Fruit fly (Drosophila melanogaster) whole organism, embryonic: ENCODE data around the gene ArfGAP1.
A peak's percentile ranks its signal among the peaks of the same experiment; 100 is the strongest.

Source experiments
- Atf6 ChIP-seq: fragments of 200-800 bp; sonication (Bioruptor generic); IDR thresholded peaks from 2 replicates; pipeline ENCODE4 v1.3.6; 2022; ENCODE audit warnings: missing biosample characterization, missing genetic modification characterization
- BEAF-32 ChIP-seq: fragments of 200-800 bp; sonication (Bioruptor generic); optimal IDR thresholded peaks from 3 replicates; lab custom pipeline; 2017; ENCODE audit warnings: missing biosample characterization, missing genetic modification characterization, mild to moderate bottlenecking, moderate library complexity, missing genetic modification reagents
- CG10321 ChIP-seq: fragments of 200-800 bp; sonication (Bioruptor generic); IDR thresholded peaks from 2 replicates; pipeline ENCODE4 v1.3.6; 2022; ENCODE audit warnings: missing biosample characterization, missing genetic modification characterization
- CG10431 ChIP-seq: fragments of 200-800 bp; sonication (Bioruptor generic); optimal IDR thresholded peaks from 3 replicates; lab custom pipeline; 2018; ENCODE audit warnings: missing biosample characterization, mild to moderate bottlenecking, missing genetic modification characterization
- CG11504 ChIP-seq: fragments of 200-800 bp; sonication (Bioruptor generic); optimal IDR thresholded peaks from 3 replicates; lab custom pipeline; 2019; ENCODE audit warnings: missing biosample characterization, mild to moderate bottlenecking, missing genetic modification characterization, moderate library complexity
- CG12942 ChIP-seq: fragments of 200-800 bp; sonication (Bioruptor generic); optimal IDR thresholded peaks from 3 replicates; lab custom pipeline; 2016; ENCODE audit warnings: missing biosample characterization, missing genetic modification characterization
- CG14014 ChIP-seq: fragments of 200-800 bp; sonication (Bioruptor generic); IDR thresholded peaks from 2 replicates; pipeline ENCODE4 v1.3.6; 2022; ENCODE audit warnings: missing biosample characterization, missing genetic modification characterization
- CG15696 ChIP-seq: fragments of 200-800 bp; sonication (Bioruptor generic); optimal IDR thresholded peaks from 2 replicates; lab custom pipeline; 2019; ENCODE audit warnings: missing biosample characterization, mild to moderate bottlenecking, missing genetic modification characterization, moderate library complexity
- CG18011 ChIP-seq: fragments of 200-800 bp; sonication (Bioruptor generic); optimal IDR thresholded peaks from 2 replicates; lab custom pipeline; 2017; ENCODE audit warnings: missing biosample characterization, missing genetic modification characterization, mild to moderate bottlenecking, moderate library complexity, missing genotype
- CG2129 ChIP-seq: fragments of 200-800 bp; sonication (Bioruptor generic); IDR thresholded peaks from 2 replicates; pipeline ENCODE4 v1.3.6; 2022; ENCODE audit warnings: missing biosample characterization, missing genetic modification characterization; ENCODE audit not compliant: partially characterized antibody
- CG30403 ChIP-seq: fragments of 200-800 bp; sonication (Bioruptor generic); optimal IDR thresholded peaks from 3 replicates; lab custom pipeline; 2016; ENCODE audit warnings: missing biosample characterization, missing genetic modification characterization
- CG3163 ChIP-seq: fragments of 200-800 bp; sonication (Bioruptor generic); optimal IDR thresholded peaks from 3 replicates; lab custom pipeline; 2016; ENCODE audit warnings: missing biosample characterization, missing genetic modification characterization
- CG32767 ChIP-seq: fragments of 200-800 bp; sonication (Bioruptor generic); IDR thresholded peaks from 2 replicates; pipeline ENCODE4 v1.3.6; 2022; ENCODE audit warnings: missing biosample characterization, missing genetic modification characterization
- CG3847 ChIP-seq: fragments of 200-800 bp; sonication (Bioruptor generic); IDR thresholded peaks from 2 replicates; pipeline ENCODE4 v1.3.6; 2022; ENCODE audit warnings: missing biosample characterization, missing genetic modification characterization
- CG5245 ChIP-seq: fragments of 200-800 bp; sonication (Bioruptor generic); optimal IDR thresholded peaks from 3 replicates; lab custom pipeline; 2016; ENCODE audit warnings: missing biosample characterization, missing genetic modification characterization
- CG5953 ChIP-seq: fragments of 200-800 bp; sonication (Bioruptor generic); IDR thresholded peaks from 2 replicates; pipeline ENCODE4 v1.3.6; 2022; ENCODE audit warnings: missing biosample characterization, missing genetic modification characterization
- CG6813 ChIP-seq: fragments of 200-800 bp; sonication (Bioruptor generic); optimal IDR thresholded peaks from 2 replicates; lab custom pipeline; 2017; ENCODE audit warnings: missing biosample characterization, missing genetic modification characterization, mild to moderate bottlenecking, moderate library complexity, missing genetic modification reagents
- CG7271 ChIP-seq: fragments of 200-800 bp; sonication (Bioruptor generic); optimal IDR thresholded peaks from 2 replicates; lab custom pipeline; 2018; ENCODE audit warnings: missing biosample characterization, mild to moderate bottlenecking, missing genetic modification characterization, moderate library complexity
- CG8359 ChIP-seq: fragments of 200-800 bp; sonication (Bioruptor generic); optimal IDR thresholded peaks from 2 replicates; lab custom pipeline; 2017; ENCODE audit warnings: missing biosample characterization, mild to moderate bottlenecking, missing genetic modification characterization, borderline replicate concordance
- CG8765 ChIP-seq: fragments of 200-800 bp; sonication (Bioruptor generic); IDR thresholded peaks from 2 replicates; pipeline ENCODE4 v1.3.6; 2022; ENCODE audit warnings: missing biosample characterization, missing genetic modification characterization
- CTCF ChIP-seq: fragments of 200-800 bp; sonication (Bioruptor generic); optimal IDR thresholded peaks from 2 replicates; lab custom pipeline; 2017; ENCODE audit warnings: missing biosample characterization, mild to moderate bottlenecking, missing genetic modification characterization, moderate library complexity
- Dad ChIP-seq: fragments of 200-800 bp; sonication (Bioruptor generic); optimal IDR thresholded peaks from 3 replicates; lab custom pipeline; 2016; ENCODE audit warnings: missing biosample characterization, missing genetic modification characterization
- Dip2 ChIP-seq: fragments of 200-800 bp; sonication (Bioruptor generic); IDR thresholded peaks from 2 replicates; pipeline ENCODE4 v1.3.6; 2022; ENCODE audit warnings: missing biosample characterization, missing genetic modification characterization
- Fer3 ChIP-seq: fragments of 200-800 bp; sonication (Bioruptor generic); optimal IDR thresholded peaks from 2 replicates; lab custom pipeline; 2018; ENCODE audit warnings: missing biosample characterization, mild to moderate bottlenecking, missing genetic modification characterization, moderate library complexity
- Hmx ChIP-seq: fragments of 200-800 bp; sonication (Bioruptor generic); optimal IDR thresholded peaks from 2 replicates; lab custom pipeline; 2016; ENCODE audit warnings: missing biosample characterization, missing genetic modification characterization
- Hr3 ChIP-seq: fragments of 200-800 bp; sonication (Bioruptor generic); optimal IDR thresholded peaks from 3 replicates; lab custom pipeline; 2016; ENCODE audit warnings: missing biosample characterization, missing genetic modification characterization
- Jarid2 ChIP-seq: fragments of 200-800 bp; sonication (Bioruptor generic); optimal IDR thresholded peaks from 3 replicates; lab custom pipeline; 2017; ENCODE audit warnings: mild to moderate bottlenecking, missing biosample characterization, missing genetic modification reagents, missing genetic modification characterization
- Pdp1 ChIP-seq, 2 experiments: fragments of 200-800 bp; sonication (Bioruptor generic); optimal IDR thresholded peaks; 3 replicates each; lab custom pipeline; 2016; ENCODE audit warnings: missing biosample characterization in 2 of 2, missing genetic modification characterization in 2 of 2, mild to moderate bottlenecking in 1 of 2, moderate library complexity in 1 of 2
- Rfx ChIP-seq: fragments of 200-800 bp; sonication (Bioruptor generic); IDR thresholded peaks from 2 replicates; pipeline ENCODE4 v1.3.6; 2022; ENCODE audit warnings: missing biosample characterization, missing genetic modification characterization
- Trl ChIP-seq, 3 experiments: fragments of >200 bp in 2 of 3; fragments of 200-800 bp in 1 of 3; sonication (Bioruptor generic) in 1 of 3; optimal IDR thresholded peaks; 2 replicates in 1 of 3; 3 replicates in 2 of 3; lab custom pipeline; 2016 to 2017; ENCODE audit warnings: missing biosample characterization in 1 of 3, missing genetic modification characterization in 1 of 3
- ap ChIP-seq: fragments of 200-800 bp; sonication (Bioruptor generic); IDR thresholded peaks from 2 replicates; pipeline ENCODE4 v1.3.6; 2022; ENCODE audit warnings: missing biosample characterization, missing genetic modification characterization
- az2 ChIP-seq: fragments of 200-800 bp; sonication (Bioruptor generic); optimal IDR thresholded peaks from 3 replicates; lab custom pipeline; 2016; ENCODE audit warnings: missing biosample characterization, missing genetic modification characterization
- caup ChIP-seq: fragments of 200-800 bp; sonication (Bioruptor generic); optimal IDR thresholded peaks from 3 replicates; lab custom pipeline; 2017; ENCODE audit warnings: missing biosample characterization, mild to moderate bottlenecking, missing genetic modification characterization, moderate library complexity; ENCODE audit not compliant: severe bottlenecking
- cwo ChIP-seq: fragments of 200-800 bp; sonication (Bioruptor generic); optimal IDR thresholded peaks from 3 replicates; lab custom pipeline; 2017; ENCODE audit warnings: missing biosample characterization, missing genetic modification characterization, mild to moderate bottlenecking, moderate library complexity, missing genetic modification reagents
- dm ChIP-seq: fragments of 200-800 bp; sonication (Bioruptor generic); optimal IDR thresholded peaks from 3 replicates; lab custom pipeline; 2016; ENCODE audit warnings: missing biosample characterization, missing genetic modification characterization
- en ChIP-seq: fragments of 200-800 bp; sonication (Bioruptor generic); optimal IDR thresholded peaks from 2 replicates; lab custom pipeline; 2016; ENCODE audit warnings: missing biosample characterization, missing genetic modification characterization
- esg ChIP-seq: fragments of 200-800 bp; sonication (Bioruptor generic); conservative IDR thresholded peaks from 2 replicates; pipeline ENCODE4 v1.3.6; 2022; ENCODE audit warnings: missing biosample characterization, missing genetic modification characterization
- eyg ChIP-seq: fragments of 200-800 bp; sonication (Bioruptor generic); optimal IDR thresholded peaks from 3 replicates; lab custom pipeline; 2016; ENCODE audit warnings: missing biosample characterization, missing genetic modification characterization
- fd102C ChIP-seq: fragments of 200-800 bp; sonication (Bioruptor generic); optimal IDR thresholded peaks from 2 replicates; lab custom pipeline; 2018; ENCODE audit warnings: missing biosample characterization, mild to moderate bottlenecking, missing genetic modification characterization, moderate library complexity
- ftz-f1 ChIP-seq: fragments of 200-800 bp; sonication (Bioruptor generic); optimal IDR thresholded peaks from 2 replicates; lab custom pipeline; 2016; ENCODE audit warnings: missing biosample characterization, missing genetic modification characterization
- gfzf ChIP-seq: fragments of 200-800 bp; sonication (Bioruptor generic); optimal IDR thresholded peaks from 2 replicates; lab custom pipeline; 2016; ENCODE audit warnings: missing biosample characterization, mild to moderate bottlenecking, missing genetic modification characterization, moderate library complexity
- gsb ChIP-seq: fragments of 200-800 bp; sonication (Bioruptor generic); IDR thresholded peaks from 2 replicates; pipeline ENCODE4 v1.3.6; 2022; ENCODE audit warnings: missing biosample characterization, missing genetic modification characterization
- kni ChIP-seq: fragments of 200-800 bp; sonication (Bioruptor generic); optimal IDR thresholded peaks from 3 replicates; lab custom pipeline; 2017; ENCODE audit warnings: mild to moderate bottlenecking, missing biosample characterization, missing genetic modification reagents, missing genetic modification characterization
- odd ChIP-seq: fragments of 200-800 bp; sonication (Bioruptor generic); optimal IDR thresholded peaks from 2 replicates; lab custom pipeline; 2017; ENCODE audit warnings: missing biosample characterization, mild to moderate bottlenecking, missing genetic modification characterization
- pho ChIP-seq: fragments of 200-800 bp; sonication (Bioruptor generic); optimal IDR thresholded peaks from 2 replicates; lab custom pipeline; 2016; ENCODE audit warnings: missing biosample characterization, missing genetic modification characterization
- pnt ChIP-seq: fragments of 200-800 bp; sonication (Bioruptor generic); optimal IDR thresholded peaks from 3 replicates; lab custom pipeline; 2016; ENCODE audit warnings: missing biosample characterization, missing genetic modification characterization
- psq ChIP-seq: fragments of 200-800 bp; sonication (Bioruptor generic); optimal IDR thresholded peaks from 2 replicates; lab custom pipeline; 2017; ENCODE audit warnings: missing biosample characterization, missing genetic modification characterization
- sd ChIP-seq: fragments of 200-800 bp; sonication (Bioruptor generic); optimal IDR thresholded peaks from 3 replicates; lab custom pipeline; 2018; ENCODE audit warnings: missing biosample characterization, mild to moderate bottlenecking, missing genetic modification characterization, moderate library complexity
- toy ChIP-seq: fragments of 200-800 bp; sonication (Bioruptor generic); IDR thresholded peaks from 2 replicates; pipeline ENCODE4 v1.3.6; 2022; ENCODE audit warnings: missing biosample characterization, missing genetic modification characterization
- wdn ChIP-seq: fragments of 200-800 bp; sonication (Bioruptor generic); IDR thresholded peaks from 2 replicates; pipeline ENCODE4 v1.3.6; 2022; ENCODE audit warnings: missing biosample characterization, missing genetic modification characterization

ArfGAP1 gene

DNA sequence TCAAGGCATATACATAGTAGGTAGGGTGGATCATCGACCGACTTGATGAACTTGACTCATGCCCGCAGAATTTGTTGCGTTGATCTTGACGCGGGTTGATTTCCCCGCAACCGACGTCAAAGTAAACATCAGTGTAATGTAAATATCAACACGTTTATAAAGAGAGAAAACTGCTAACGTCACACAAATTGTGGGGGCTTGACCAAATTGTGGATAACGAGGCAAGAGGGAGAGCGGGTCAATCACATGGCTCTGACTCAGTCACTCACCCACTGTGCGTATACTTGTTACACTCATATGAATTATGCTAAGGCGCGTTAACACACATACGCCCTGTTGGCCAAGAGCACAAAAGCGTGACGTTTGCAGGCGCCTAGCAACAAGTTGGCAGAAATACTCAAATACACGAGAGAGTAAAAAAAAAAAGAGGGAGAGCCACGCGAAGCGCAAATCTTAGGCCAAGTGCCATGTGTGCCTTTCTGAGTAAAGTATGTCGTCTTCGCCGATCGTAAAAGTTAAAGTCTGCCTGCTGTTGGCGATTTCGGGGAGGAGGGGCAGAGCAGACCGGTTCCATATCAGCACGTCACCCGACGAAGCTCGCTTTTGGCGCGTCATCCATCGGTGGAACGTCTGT lies 10.3 kb downstream of the ArfGAP1 start (continued):
- peak; percentile 44 for TF ChIP-seq CG15696
- TF ChIP-seq Trl (optimal IDR thresholded peaks at IDR 0.05; lab: Kevin White, UChicago) = peak; percentile 52 to 88
- peak; percentile 94 for TF ChIP-seq Trl (GFP tag; optimal IDR thresholded peaks at IDR 0.05; lab: Kevin White, UChicago)
- no peak for TF ChIP-seq fd102C
- peak; percentile 89 for TF ChIP-seq toy (GFP tag; lab: Robert Waterston, UW)
- peak; percentile 39 for TF ChIP-seq az2 (GFP tag; lab: Kevin White, UChicago)
- TF ChIP-seq CG32767 (GFP tag; lab: Robert Waterston, UW) = peak; percentile 94
- TF ChIP-seq pnt (GFP tag; lab: Kevin White, UChicago) = peak; percentile 86
- peak; percentile 98 for TF ChIP-seq sd (tag; lab: Kevin White, UChicago)
- peak; percentile 61 for TF ChIP-seq kni (GFP tag; lab: Kevin White, UChicago)
- TF ChIP-seq CG7271 (tag; lab: Kevin White, UChicago) = no peak
- TF ChIP-seq psq (GFP tag; lab: Kevin White, UChicago) = peak; percentile 82
- peak; percentile 54 for TF ChIP-seq CG10431 (GFP tag; lab: Kevin White, UChicago)
- TF ChIP-seq caup (GFP tag; lab: Kevin White, UChicago) = peak; percentile 97
- TF ChIP-seq CG2129 = no peak
- peak; percentile 91 for TF ChIP-seq wdn
- TF ChIP-seq odd (GFP tag; lab: Kevin White, UChicago) = peak; percentile 92
- peak; percentile 78 for TF ChIP-seq CG18011
- peak; percentile 93 for TF ChIP-seq CG5953
- TF ChIP-seq gsb (GFP tag; lab: Robert Waterston, UW) = peak; percentile 90
- peak; percentile 85 for TF ChIP-seq CG10321 (GFP tag; lab: Robert Waterston, UW)
- peak; percentile 83 for TF ChIP-seq en (GFP tag; lab: Kevin White, UChicago)
- TF ChIP-seq gfzf = peak; percentile 14
- TF ChIP-seq Fer3 (tag; lab: Kevin White, UChicago) = peak; percentile 93
- TF ChIP-seq Jarid2 (GFP tag; lab: Kevin White, UChicago) = peak; percentile 80
- peak; percentile 72 for TF ChIP-seq CG5245 (GFP tag; lab: Kevin White, UChicago)
- peak; percentile 98 for TF ChIP-seq Atf6
- peak; percentile 100 for TF ChIP-seq eyg (GFP tag; lab: Kevin White, UChicago)
- peak; percentile 58 for TF ChIP-seq CTCF (GFP tag; lab: Kevin White, UChicago)
- peak; percentile 97 for TF ChIP-seq CG14014 (GFP tag; lab: Robert Waterston, UW)
- TF ChIP-seq BEAF-32 (GFP tag; lab: Kevin White, UChicago) = no peak
- TF ChIP-seq CG3847 = peak; percentile 73
- TF ChIP-seq CG8359 (GFP tag; lab: Kevin White, UChicago) = peak; percentile 46
- peak; percentile 78 to 89 for TF ChIP-seq Pdp1 (GFP tag; optimal IDR thresholded peaks at IDR 0.05; lab: Kevin White, UChicago)
- TF ChIP-seq CG3163 (GFP tag; lab: Kevin White, UChicago) = peak; percentile 87
- TF ChIP-seq Dip2 (GFP tag; lab: Robert Waterston, UW) = no peak
- TF ChIP-seq CG12942 (GFP tag; lab: Kevin White, UChicago) = peak; percentile 94
- TF ChIP-seq cwo = peak; percentile 93
- peak; percentile 28; the same call in 1 of the 2 replicates for TF ChIP-seq esg (GFP tag; lab: Robert Waterston, UW)
- peak; percentile 84 for TF ChIP-seq ap
- peak; percentile 28 for TF ChIP-seq CG11504 (tag; lab: Kevin White, UChicago)
- TF ChIP-seq CG8765 (GFP tag; lab: Robert Waterston, UW) = no peak
- TF ChIP-seq CG6813 = peak; percentile 94
- no peak for TF ChIP-seq Hmx (GFP tag; lab: Kevin White, UChicago)
- TF ChIP-seq dm (GFP tag; lab: Kevin White, UChicago) = peak; percentile 70
- TF ChIP-seq ftz-f1 (GFP tag; lab: Kevin White, UChicago) = peak; percentile 97
- TF ChIP-seq Hr3 (GFP tag; lab: Kevin White, UChicago) = peak; percentile 62
- TF ChIP-seq pho (GFP tag; lab: Kevin White, UChicago) = peak; percentile 96
- peak; percentile 60 for TF ChIP-seq CG30403
- peak; percentile 92 for TF ChIP-seq Rfx (GFP tag; lab: Robert Waterston, UW)
- TF ChIP-seq Dad (GFP tag; lab: Kevin White, UChicago) = peak; percentile 85
